Fruit fly (Drosophila melanogaster): ENCODE data around the gene Peritrophin-15b.

The Peritrophin-15b gene

dm6 chr2L:8364006-8364956 is 30.5 kb downstream of the Peritrophin-15b start, which contains the start of the genes RpS13 and CSN8:
TSS of gene RpS13 (minus strand) at chr2L:8364662.
TSS of gene CSN8 (plus strand) at chr2L:8364855.
- no peak for TF ChIP-seq kay (GFP tag; ENCODE audit: borderline replicate concordance)
- TF ChIP-seq Hr96 (GFP tag; optimal IDR thresholded peaks at IDR 0.05), result peak; percentile 19
- TF ChIP-seq Clk (GFP tag; optimal IDR thresholded peaks at IDR 0.05), result no peak
- TF ChIP-seq ovo (GFP tag; optimal IDR thresholded peaks at IDR 0.05), result no peak
- no peak for TF ChIP-seq Crg-1 (GFP tag; optimal IDR thresholded peaks at IDR 0.05)
- TF ChIP-seq CG5204 (GFP tag; optimal IDR thresholded peaks at IDR 0.05), result no peak
- peak; percentile 72 for TF ChIP-seq CG14711 (tag; optimal IDR thresholded peaks at IDR 0.05)
- TF ChIP-seq CG1620 (GFP tag; optimal IDR thresholded peaks at IDR 0.05), result peak; percentile 28
- TF ChIP-seq CG11617 (GFP tag; optimal IDR thresholded peaks at IDR 0.05), result peak; percentile 46
- no peak for TF ChIP-seq CG7045 (GFP tag; optimal IDR thresholded peaks at IDR 0.05)
- TF ChIP-seq CG7101 (tag; optimal IDR thresholded peaks at IDR 0.05), result peak; percentile 46
- TF ChIP-seq toe (GFP tag; optimal IDR thresholded peaks at IDR 0.05), result peak; percentile 54
- peak; percentile 96 for TF ChIP-seq Mnt (GFP tag; optimal IDR thresholded peaks at IDR 0.05)
- TF ChIP-seq cic (GFP tag; optimal IDR thresholded peaks at IDR 0.05), result peak; percentile 37
- TF ChIP-seq pad (GFP tag; optimal IDR thresholded peaks at IDR 0.05), result peak; percentile 37
- peak; percentile 51 for TF ChIP-seq bab1 (GFP tag; optimal IDR thresholded peaks at IDR 0.05)

- TF ChIP-seq pad (GFP tag; optimal IDR thresholded peaks at IDR 0.05) (peak; percentile 6), CG11617 (GFP tag; optimal IDR thresholded peaks at IDR 0.05) (peak; percentile 48), CG7101 (tag; optimal IDR thresholded peaks at IDR 0.05) (no peak), bab1 (GFP tag; optimal IDR thresholded peaks at IDR 0.05) (no peak), tj (GFP tag; optimal IDR thresholded peaks at IDR 0.05) (no peak), Hr96 (GFP tag; optimal IDR thresholded peaks at IDR 0.05) (no peak), CG33017 (tag; optimal IDR thresholded peaks at IDR 0.05) (no peak), CG12768 (GFP tag; optimal IDR thresholded peaks at IDR 0.05) (no peak), cic (GFP tag; optimal IDR thresholded peaks at IDR 0.05) (no peak), toe (GFP tag; optimal IDR thresholded peaks at IDR 0.05) (no peak), Mnt (GFP tag; optimal IDR thresholded peaks at IDR 0.05) (no peak), CG7045 (GFP tag; optimal IDR thresholded peaks at IDR 0.05) (no peak), CG14711 (tag; optimal IDR thresholded peaks at IDR 0.05) (no peak), Clk (GFP tag; optimal IDR thresholded peaks at IDR 0.05) (no peak), Crg-1 (GFP tag; optimal IDR thresholded peaks at IDR 0.05) (no peak), kay (GFP tag; ENCODE audit: borderline replicate concordance) (no peak)
Observed at dm6 chr2L:8362955-8363285, 31.8 kb downstream of the Peritrophin-15b start.

dm6 chr2L:8362273-8362954 is 32.3 kb downstream of the Peritrophin-15b start, which contains the start of gene CG7627:
TSS of gene CG7627 (minus strand) at chr2L:8362469.
- peak; percentile 62 for TF ChIP-seq Crg-1 (GFP tag; optimal IDR thresholded peaks at IDR 0.05)
- TF ChIP-seq ovo (GFP tag; optimal IDR thresholded peaks at IDR 0.05), result peak; percentile 24
- peak; percentile 69 for TF ChIP-seq toe (GFP tag; optimal IDR thresholded peaks at IDR 0.05)
- TF ChIP-seq CG5204 (GFP tag; optimal IDR thresholded peaks at IDR 0.05), result peak; percentile 65
- peak; percentile 66 for TF ChIP-seq bab1 (GFP tag; optimal IDR thresholded peaks at IDR 0.05)
- TF ChIP-seq CG12768 (GFP tag; optimal IDR thresholded peaks at IDR 0.05), result peak; percentile 73
- peak; percentile 39 for TF ChIP-seq CG33017 (tag; optimal IDR thresholded peaks at IDR 0.05)
- TF ChIP-seq tj (GFP tag; optimal IDR thresholded peaks at IDR 0.05), result no peak
- peak; percentile 79 for TF ChIP-seq CG7101 (tag; optimal IDR thresholded peaks at IDR 0.05)
- TF ChIP-seq CG7045 (GFP tag; optimal IDR thresholded peaks at IDR 0.05), result peak; percentile 69
- peak; percentile 54 for TF ChIP-seq pad (GFP tag; optimal IDR thresholded peaks at IDR 0.05)
- peak; percentile 60 for TF ChIP-seq CG14711 (tag; optimal IDR thresholded peaks at IDR 0.05)
- peak; percentile 72 for TF ChIP-seq kay (GFP tag; ENCODE audit: borderline replicate concordance)
- TF ChIP-seq CG1620 (GFP tag; optimal IDR thresholded peaks at IDR 0.05), result peak; percentile 64
- TF ChIP-seq Hr96 (GFP tag; optimal IDR thresholded peaks at IDR 0.05), result peak; percentile 85
- TF ChIP-seq cnc (optimal IDR thresholded peaks at IDR 0.05), result no peak
- peak; percentile 54 for TF ChIP-seq Clk (GFP tag; optimal IDR thresholded peaks at IDR 0.05)
- TF ChIP-seq CG11617 (GFP tag; optimal IDR thresholded peaks at IDR 0.05), result peak; percentile 81
- TF ChIP-seq cic (GFP tag; optimal IDR thresholded peaks at IDR 0.05), result peak; percentile 76
- peak; percentile 82 for TF ChIP-seq Mnt (GFP tag; optimal IDR thresholded peaks at IDR 0.05)

- peak; percentile 54 for TF ChIP-seq Crg-1 (GFP tag; optimal IDR thresholded peaks at IDR 0.05)
- peak; percentile 21 for TF ChIP-seq CG7045 (GFP tag; optimal IDR thresholded peaks at IDR 0.05)
- TF ChIP-seq CG33017 (tag; optimal IDR thresholded peaks at IDR 0.05), result peak; percentile 34
- peak; percentile 9 for TF ChIP-seq cic (GFP tag; optimal IDR thresholded peaks at IDR 0.05)
- peak; percentile 34 for TF ChIP-seq tj (GFP tag; optimal IDR thresholded peaks at IDR 0.05)
- TF ChIP-seq Hr96 (GFP tag; optimal IDR thresholded peaks at IDR 0.05), result peak; percentile 3
- TF ChIP-seq toe (GFP tag; optimal IDR thresholded peaks at IDR 0.05), result peak; percentile 40
- peak; percentile 75 for TF ChIP-seq pad (GFP tag; optimal IDR thresholded peaks at IDR 0.05)
- no peak for TF ChIP-seq Clk (GFP tag; optimal IDR thresholded peaks at IDR 0.05)
- no peak for TF ChIP-seq CG1620 (GFP tag; optimal IDR thresholded peaks at IDR 0.05)
- TF ChIP-seq Mnt (GFP tag; optimal IDR thresholded peaks at IDR 0.05), result peak; percentile 67
- peak; percentile 64 for TF ChIP-seq CG7101 (tag; optimal IDR thresholded peaks at IDR 0.05)
- TF ChIP-seq kay (GFP tag; ENCODE audit: borderline replicate concordance), result no peak
- TF ChIP-seq cnc (optimal IDR thresholded peaks at IDR 0.05), result no peak
- TF ChIP-seq ovo (GFP tag; optimal IDR thresholded peaks at IDR 0.05), result peak; percentile 9
- TF ChIP-seq CG11617 (GFP tag; optimal IDR thresholded peaks at IDR 0.05), result peak; percentile 68
- peak; percentile 12 for TF ChIP-seq CG12768 (GFP tag; optimal IDR thresholded peaks at IDR 0.05)
- TF ChIP-seq CG14711 (tag; optimal IDR thresholded peaks at IDR 0.05), result peak; percentile 9
- peak; percentile 87 for TF ChIP-seq bab1 (GFP tag; optimal IDR thresholded peaks at IDR 0.05)
- peak; percentile 49 for TF ChIP-seq CG5204 (GFP tag; optimal IDR thresholded peaks at IDR 0.05)
Observed at dm6 chr2L:8361204-8361952, 33.4 kb downstream of the Peritrophin-15b start.
